Worm (Caenorhabditis elegans) whole organism, mixed stage, embryonic: ENCODE measurements around the gene F20D6.15.

Experiments used
- M03D4.4 ChIP-seq: sonication (generic microtip); optimal IDR thresholded peaks from 2 replicates; lab custom pipeline; 2017; ENCODE audit warnings: mild to moderate bottlenecking, missing genetic modification characterization, missing compliant biosample characterization
- bed-3 ChIP-seq: fragments of 200-800 bp; sonication (Bioruptor generic); optimal IDR thresholded peaks from 3 replicates; lab custom pipeline; 2018; ENCODE audit warnings: mild to moderate bottlenecking, missing genetic modification characterization, moderate library complexity, missing compliant biosample characterization
- blmp-1 ChIP-seq: fragments of 150-350 bp; optimal IDR thresholded peaks from 2 replicates; lab custom pipeline; 2014; ENCODE audit warnings: missing biosample characterization, missing genetic modification characterization
- ceh-39 ChIP-seq: fragments of 150-350 bp; optimal IDR thresholded peaks from 2 replicates; lab custom pipeline; 2014; ENCODE audit warnings: missing biosample characterization, missing genetic modification characterization
- ceh-43 ChIP-seq: fragments of 200-800 bp; sonication (Bioruptor generic); optimal IDR thresholded peaks from 2 replicates; lab custom pipeline; 2018; ENCODE audit warnings: mild to moderate bottlenecking, missing genetic modification characterization, moderate library complexity, missing compliant biosample characterization
- ceh-83 ChIP-seq: fragments of 200-800 bp; sonication (Bioruptor generic); optimal IDR thresholded peaks from 2 replicates; lab custom pipeline; 2018; ENCODE audit warnings: mild to moderate bottlenecking, missing genetic modification characterization, missing compliant biosample characterization
- ces-1 ChIP-seq: fragments of 150-350 bp; optimal IDR thresholded peaks from 2 replicates; lab custom pipeline; 2014; ENCODE audit warnings: missing biosample characterization, missing genetic modification reagents, missing genetic modification characterization
- cnd-1 ChIP-seq: fragments of 200-800 bp; sonication (Bioruptor generic); optimal IDR thresholded peaks from 2 replicates; lab custom pipeline; 2018; ENCODE audit warnings: mild to moderate bottlenecking, missing genetic modification characterization, missing compliant biosample characterization
- drap-1 ChIP-seq: fragments of 200-800 bp; sonication (Bioruptor generic); optimal IDR thresholded peaks from 3 replicates; lab custom pipeline; 2018; ENCODE audit warnings: mild to moderate bottlenecking, missing genetic modification characterization, missing compliant biosample characterization
- elt-1 ChIP-seq: sonication (generic microtip); optimal IDR thresholded peaks from 2 replicates; lab custom pipeline; 2017; ENCODE audit warnings: missing genetic modification characterization, mild to moderate bottlenecking, missing compliant biosample characterization, antibody characterized with exemption, moderate library complexity, borderline replicate concordance; ENCODE audit not compliant: insufficient read depth
- elt-3 ChIP-seq: fragments of 150-350 bp; optimal IDR thresholded peaks from 2 replicates; lab custom pipeline; 2014; ENCODE audit warnings: missing biosample characterization, missing genetic modification characterization
- flh-1 ChIP-seq: fragments of 200-800 bp; sonication (Bioruptor generic); optimal IDR thresholded peaks from 2 replicates; lab custom pipeline; 2018; ENCODE audit warnings: mild to moderate bottlenecking, missing genetic modification characterization, moderate library complexity, missing compliant biosample characterization
- ham-2 ChIP-seq: fragments of 200-800 bp; sonication (Bioruptor generic); optimal IDR thresholded peaks from 2 replicates; lab custom pipeline; 2018; ENCODE audit warnings: mild to moderate bottlenecking, missing genetic modification characterization, missing compliant biosample characterization
- hlh-1 ChIP-seq: fragments of 150-350 bp; optimal IDR thresholded peaks from 2 replicates; lab custom pipeline; 2014; ENCODE audit warnings: missing biosample characterization, missing genetic modification reagents, missing genetic modification characterization
- lin-13 ChIP-seq: fragments of 150-350 bp; optimal IDR thresholded peaks from 2 replicates; lab custom pipeline; 2014; ENCODE audit warnings: missing biosample characterization, missing genetic modification characterization
- lin-32 ChIP-seq: fragments of 200-800 bp; sonication (Bioruptor generic); optimal IDR thresholded peaks from 2 replicates; lab custom pipeline; 2018; ENCODE audit warnings: mild to moderate bottlenecking, missing genetic modification characterization, missing compliant biosample characterization
- lsy-2 ChIP-seq: fragments of 150-350 bp; optimal IDR thresholded peaks from 2 replicates; lab custom pipeline; 2014; ENCODE audit warnings: missing biosample characterization, missing genetic modification characterization
- mab-5 ChIP-seq: fragments of 150-350 bp; optimal IDR thresholded peaks from 2 replicates; lab custom pipeline; 2014; ENCODE audit warnings: missing biosample characterization, missing genetic modification characterization
- mep-1 ChIP-seq: fragments of 150-350 bp; optimal IDR thresholded peaks from 2 replicates; lab custom pipeline; 2017; ENCODE audit warnings: missing biosample characterization, missing genetic modification reagents, missing genetic modification characterization, inconsistent platforms
- mls-2 ChIP-seq: sonication (generic microtip); optimal IDR thresholded peaks from 2 replicates; lab custom pipeline; 2016; ENCODE audit warnings: mild to moderate bottlenecking, missing genetic modification characterization, moderate library complexity, missing compliant biosample characterization
- nhr-12 ChIP-seq: fragments of 150-350 bp; optimal IDR thresholded peaks from 2 replicates; lab custom pipeline; 2014; ENCODE audit warnings: missing biosample characterization, missing genetic modification characterization
- nhr-2 ChIP-seq: fragments of 150-350 bp; optimal IDR thresholded peaks from 2 replicates; lab custom pipeline; 2014; ENCODE audit warnings: missing biosample characterization, missing genetic modification characterization
- nhr-237 ChIP-seq: fragments of 150-350 bp; optimal IDR thresholded peaks from 2 replicates; lab custom pipeline; 2014; ENCODE audit warnings: missing biosample characterization, missing genetic modification characterization
- nhr-28 ChIP-seq: fragments of 150-350 bp; optimal IDR thresholded peaks from 2 replicates; lab custom pipeline; 2014; ENCODE audit warnings: missing biosample characterization, missing genetic modification characterization
- nhr-76 ChIP-seq: sonication (generic microtip); optimal IDR thresholded peaks from 2 replicates; lab custom pipeline; 2017; ENCODE audit warnings: missing biosample characterization, missing genetic modification characterization
- pha-4 ChIP-seq: fragments of 150-350 bp; optimal IDR thresholded peaks from 2 replicates; lab custom pipeline; 2018; ENCODE audit warnings: missing biosample characterization, missing genetic modification reagents, missing genetic modification characterization
- sem-2 ChIP-seq: fragments of 200-800 bp; sonication (Bioruptor generic); optimal IDR thresholded peaks from 2 replicates; lab custom pipeline; 2018; ENCODE audit warnings: mild to moderate bottlenecking, missing genetic modification characterization, missing compliant biosample characterization
- snpc-4 ChIP-seq: fragments of 150-350 bp; optimal IDR thresholded peaks from 2 replicates; lab custom pipeline; 2014; ENCODE audit warnings: missing biosample characterization, missing genetic modification characterization
- sptf-1 ChIP-seq: sonication (generic microtip); optimal IDR thresholded peaks from 2 replicates; lab custom pipeline; 2017; ENCODE audit warnings: mild to moderate bottlenecking, missing genetic modification characterization, moderate library complexity, missing compliant biosample characterization
- tbx-8 ChIP-seq: fragments of 200-800 bp; sonication (Bioruptor generic); optimal IDR thresholded peaks from 2 replicates; lab custom pipeline; 2018; ENCODE audit warnings: mild to moderate bottlenecking, missing genetic modification characterization, moderate library complexity, missing compliant biosample characterization
- unc-120 ChIP-seq: sonication (generic microtip); optimal IDR thresholded peaks from 2 replicates; lab custom pipeline; 2017; ENCODE audit warnings: missing genetic modification characterization, missing compliant biosample characterization; ENCODE audit not compliant: poor library complexity, severe bottlenecking
- unc-39 ChIP-seq: fragments of 150-350 bp; optimal IDR thresholded peaks from 2 replicates; lab custom pipeline; 2014; ENCODE audit warnings: missing biosample characterization, missing genetic modification characterization
- unc-62 ChIP-seq: fragments of 150-350 bp; optimal IDR thresholded peaks from 2 replicates; lab custom pipeline; 2014; ENCODE audit warnings: missing biosample characterization, missing genetic modification reagents, missing genetic modification characterization
- zip-8 ChIP-seq: fragments of 150-350 bp; optimal IDR thresholded peaks from 2 replicates; lab custom pipeline; 2014; ENCODE audit warnings: missing biosample characterization, missing genetic modification characterization
- ztf-11 ChIP-seq: fragments of 150-350 bp; optimal IDR thresholded peaks from 2 replicates; lab custom pipeline; 2014; ENCODE audit warnings: missing biosample characterization, missing genetic modification characterization

F20D6.15 gene

ce11 chrV:8188421-8188820 is at the start of gene F20D6.15:
Gene F20D6.15, minus strand, starts transcription at chrV:8188467.
- no peak for TF ChIP-seq M03D4.4 (tag; lab: Kevin White, UChicago)
- TF ChIP-seq snpc-4 (tag; lab: Kevin White, UChicago): no peak
- no peak for TF ChIP-seq nhr-12 (tag; lab: Kevin White, UChicago)
- TF ChIP-seq elt-1 (tag; lab: Kevin White, UChicago): no peak
- TF ChIP-seq tbx-8 (GFP tag; lab: Kevin White, UChicago): no peak
- no peak for TF ChIP-seq lin-13 (tag; lab: Kevin White, UChicago)
- TF ChIP-seq ceh-43: no peak
- TF ChIP-seq nhr-28 (tag; lab: Kevin White, UChicago): no peak
- no peak for TF ChIP-seq bed-3 (GFP tag; lab: Kevin White, UChicago)
- TF ChIP-seq ceh-83 (GFP tag; lab: Kevin White, UChicago): no peak
- TF ChIP-seq pha-4: no peak
- TF ChIP-seq zip-8: no peak
- no peak for TF ChIP-seq unc-120 (tag; lab: Kevin White, UChicago)
- no peak for TF ChIP-seq ham-2 (GFP tag; lab: Kevin White, UChicago)
- TF ChIP-seq lsy-2 (tag; lab: Kevin White, UChicago): no peak
- no peak for TF ChIP-seq mls-2 (tag; lab: Kevin White, UChicago)
- no peak for TF ChIP-seq blmp-1 (tag; lab: Kevin White, UChicago)
- TF ChIP-seq sptf-1: no peak
- TF ChIP-seq ztf-11: no peak
- no peak for TF ChIP-seq ceh-39 (tag; lab: Kevin White, UChicago)

DNA sequence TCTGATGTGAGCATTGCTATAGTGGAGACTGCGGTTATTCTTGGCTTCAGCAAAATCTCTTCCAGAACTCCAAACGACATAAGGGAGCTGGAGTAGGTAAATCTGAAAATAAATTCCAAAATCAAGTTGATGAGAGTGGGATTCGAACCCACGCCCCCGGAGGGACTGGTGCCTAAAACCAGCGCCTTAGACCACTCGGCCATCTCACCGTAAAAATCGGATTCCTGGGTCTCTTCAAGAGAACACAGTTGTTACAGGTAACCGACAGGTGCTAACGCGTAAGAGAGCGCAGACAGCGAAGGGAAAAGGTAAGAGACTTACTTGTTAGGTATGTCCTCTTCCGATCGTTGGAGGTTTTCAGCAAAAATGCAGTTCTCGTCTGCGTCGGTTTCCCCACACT is 47.1 kb upstream of the F20D6.15 start:
- TF ChIP-seq nhr-237 (tag; lab: Kevin White, UChicago): no peak
- TF ChIP-seq zip-8: no peak
- no peak for TF ChIP-seq lin-13 (tag; lab: Kevin White, UChicago)
- peak; percentile 46 for TF ChIP-seq cnd-1 (tag; lab: Kevin White, UChicago)
- TF ChIP-seq ceh-83 (GFP tag; lab: Kevin White, UChicago): peak; percentile 74
- peak; percentile 71 for TF ChIP-seq hlh-1 (tag; lab: Kevin White, UChicago)
- TF ChIP-seq lin-32 (GFP tag; lab: Kevin White, UChicago): peak; percentile 18
- peak; percentile 45 for TF ChIP-seq ham-2 (GFP tag; lab: Kevin White, UChicago)
- peak; percentile 57 for TF ChIP-seq M03D4.4 (tag; lab: Kevin White, UChicago)
- peak; percentile 45 for TF ChIP-seq drap-1 (GFP tag; lab: Kevin White, UChicago)
- TF ChIP-seq ztf-11: no peak
- no peak for TF ChIP-seq pha-4
- no peak for TF ChIP-seq flh-1 (GFP tag; lab: Kevin White, UChicago)
- TF ChIP-seq snpc-4 (tag; lab: Kevin White, UChicago): no peak

DNA sequence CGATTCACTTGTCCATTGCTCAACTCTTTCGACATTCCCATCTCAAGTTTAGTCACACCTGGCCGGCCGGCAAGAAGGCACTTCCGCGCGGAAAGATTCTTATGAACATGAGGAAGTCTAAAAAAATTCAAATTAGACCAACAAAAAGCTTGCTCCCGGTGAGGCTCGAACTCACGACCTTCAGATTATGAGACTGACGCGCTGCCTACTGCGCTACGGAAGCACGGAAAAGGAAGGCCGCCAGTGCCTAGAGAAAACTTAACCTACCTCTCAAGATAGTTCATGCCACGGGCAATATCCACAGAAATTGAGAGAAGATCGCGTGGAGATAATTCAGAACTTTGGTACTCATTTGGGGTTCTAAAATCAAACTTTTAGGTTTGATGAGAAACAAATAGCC is 41.8 kb upstream of the F20D6.15 start:
- TF ChIP-seq cnd-1 (tag; lab: Kevin White, UChicago): no peak
- peak; percentile 68 for TF ChIP-seq ceh-83 (GFP tag; lab: Kevin White, UChicago)
- no peak for TF ChIP-seq pha-4
- peak; percentile 38 for TF ChIP-seq unc-120 (tag; lab: Kevin White, UChicago)
- peak; percentile 11 for TF ChIP-seq drap-1 (GFP tag; lab: Kevin White, UChicago)
- peak; percentile 5 for TF ChIP-seq M03D4.4 (tag; lab: Kevin White, UChicago)

DNA sequence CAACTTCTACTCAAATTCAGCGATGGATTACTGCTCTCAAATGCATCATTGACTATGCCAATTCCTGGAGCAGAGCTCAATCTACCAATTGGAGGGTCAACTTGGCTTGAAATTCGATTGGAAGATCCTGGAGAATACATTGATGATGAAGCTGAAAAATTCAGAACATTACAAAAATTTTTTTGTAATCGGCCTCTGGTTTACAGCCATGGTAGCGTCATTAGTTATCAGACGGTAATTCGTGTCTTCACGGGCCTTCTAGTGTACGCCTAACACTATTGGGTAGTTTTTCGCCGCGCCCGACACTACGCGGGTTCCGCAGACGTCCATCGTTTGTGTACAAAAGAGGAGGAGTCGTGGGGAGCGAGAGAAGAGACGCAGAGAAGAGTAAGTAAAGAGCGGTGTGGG is 40.4 kb upstream of the F20D6.15 start:
- TF ChIP-seq flh-1 (GFP tag; lab: Kevin White, UChicago) (no peak), ztf-11 (no peak), nhr-12 (tag; lab: Kevin White, UChicago) (no peak), unc-39 (tag; lab: Kevin White, UChicago) (no peak), ces-1 (GFP tag; lab: Kevin White, UChicago) (no peak), nhr-237 (tag; lab: Kevin White, UChicago) (no peak), blmp-1 (tag; lab: Kevin White, UChicago) (no peak), ceh-39 (tag; lab: Kevin White, UChicago) (peak; percentile 39), mls-2 (tag; lab: Kevin White, UChicago) (no peak), nhr-2 (no peak), cnd-1 (tag; lab: Kevin White, UChicago) (peak; percentile 8), lin-13 (tag; lab: Kevin White, UChicago) (peak; percentile 17), ceh-43 (no peak), ceh-83 (GFP tag; lab: Kevin White, UChicago) (no peak), sptf-1 (peak; percentile 31), nhr-76 (no peak), lsy-2 (tag; lab: Kevin White, UChicago) (peak; percentile 39), M03D4.4 (tag; lab: Kevin White, UChicago) (no peak), zip-8 (no peak), sem-2 (GFP tag; lab: Kevin White, UChicago) (no peak), elt-3 (tag; lab: Kevin White, UChicago) (no peak), bed-3 (GFP tag; lab: Kevin White, UChicago) (no peak), snpc-4 (tag; lab: Kevin White, UChicago) (no peak), unc-62 (GFP tag; lab: Kevin White, UChicago) (no peak), mab-5 (tag; lab: Kevin White, UChicago) (no peak), lin-32 (GFP tag; lab: Kevin White, UChicago) (no peak), drap-1 (GFP tag; lab: Kevin White, UChicago) (peak; percentile 83), ham-2 (GFP tag; lab: Kevin White, UChicago) (no peak), unc-120 (tag; lab: Kevin White, UChicago) (peak; percentile 95), pha-4 (peak; percentile 39), mep-1 (tag; lab: Kevin White, UChicago) (peak; percentile 23), nhr-28 (tag; lab: Kevin White, UChicago) (no peak), hlh-1 (tag; lab: Kevin White, UChicago) (peak; percentile 4)
